Worm (Caenorhabditis elegans): ENCODE data around the gene ZC395.4.

- TF ChIP-seq nhr-11 (tag; optimal IDR thresholded peaks at IDR 0.05), result no peak
- TF ChIP-seq ztf-11 (tag; optimal IDR thresholded peaks at IDR 0.05), result no peak
- no peak for TF ChIP-seq ama-1 (optimal IDR thresholded peaks at IDR 0.05)
- TF ChIP-seq ceh-82 (tag; optimal IDR thresholded peaks at IDR 0.05), result no peak
- TF ChIP-seq hlh-4 (tag; optimal IDR thresholded peaks at IDR 0.05), result no peak
- no peak for TF ChIP-seq egl-27 (tag; optimal IDR thresholded peaks at IDR 0.05)
- TF ChIP-seq blmp-1 (tag; optimal IDR thresholded peaks at IDR 0.05), result no peak
- no peak for TF ChIP-seq irx-1 (tag; optimal IDR thresholded peaks at IDR 0.05)
- TF ChIP-seq pqm-1 (tag; optimal IDR thresholded peaks at IDR 0.05), result no peak
- TF ChIP-seq C34B4.2 (tag; optimal IDR thresholded peaks at IDR 0.05), result no peak
- no peak for TF ChIP-seq elt-3 (tag; optimal IDR thresholded peaks at IDR 0.05)
- no peak for TF ChIP-seq vab-15 (tag; optimal IDR thresholded peaks at IDR 0.05)
- no peak for TF ChIP-seq nhr-12 (tag; optimal IDR thresholded peaks at IDR 0.05)
Observed at ce11 chrIII:5291281-5291680, 21.4 kb downstream of the ZC395.4 start.
